Worm (Caenorhabditis elegans) whole organism, mixed stage, embryonic: ENCODE results near the gene apl-1.

Source experiments
- mep-1 ChIP-seq: fragments of 150-350 bp; optimal IDR thresholded peaks from 2 replicates; lab custom pipeline; 2017; ENCODE audit warnings: missing biosample characterization, missing genetic modification reagents, missing genetic modification characterization, inconsistent platforms
- nhr-2 ChIP-seq: fragments of 150-350 bp; optimal IDR thresholded peaks from 2 replicates; lab custom pipeline; 2014; ENCODE audit warnings: missing biosample characterization, missing genetic modification characterization
- nhr-76 ChIP-seq: sonication (generic microtip); optimal IDR thresholded peaks from 2 replicates; lab custom pipeline; 2017; ENCODE audit warnings: missing biosample characterization, missing genetic modification characterization
- snpc-4 ChIP-seq: fragments of 150-350 bp; optimal IDR thresholded peaks from 2 replicates; lab custom pipeline; 2014; ENCODE audit warnings: missing biosample characterization, missing genetic modification characterization
- unc-120 ChIP-seq: sonication (generic microtip); optimal IDR thresholded peaks from 2 replicates; lab custom pipeline; 2017; ENCODE audit warnings: missing genetic modification characterization, missing compliant biosample characterization; ENCODE audit not compliant: poor library complexity, severe bottlenecking
- unc-62 ChIP-seq: fragments of 150-350 bp; optimal IDR thresholded peaks from 2 replicates; lab custom pipeline; 2014; ENCODE audit warnings: missing biosample characterization, missing genetic modification reagents, missing genetic modification characterization

DNA sequence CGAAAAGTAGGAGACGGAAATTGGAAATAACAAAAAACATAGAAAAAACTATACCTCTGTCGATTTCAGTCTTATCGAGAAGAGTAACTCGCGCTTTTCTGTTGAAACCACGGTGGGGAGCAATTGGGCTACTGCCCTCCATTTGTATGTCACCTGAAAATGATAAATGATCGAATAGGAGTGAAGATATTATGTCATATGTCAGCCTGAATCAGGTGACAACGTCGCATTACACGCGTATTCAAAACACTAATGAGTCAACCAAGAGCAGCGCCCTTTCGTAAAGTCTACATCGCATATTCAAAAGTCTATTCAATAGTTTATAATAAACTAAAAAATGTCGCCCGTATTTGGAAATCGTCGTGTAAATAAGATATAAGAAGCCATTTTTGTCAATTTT lies 36.3 kb upstream of the apl-1 start:
- TF ChIP-seq nhr-76 (tag; lab: Kevin White, UChicago) (no peak), mep-1 (tag; lab: Kevin White, UChicago) (no peak), unc-62 (GFP tag; lab: Kevin White, UChicago) (no peak), unc-120 (tag; lab: Kevin White, UChicago) (no peak), nhr-2 (tag; lab: Kevin White, UChicago) (no peak), snpc-4 (tag; lab: Kevin White, UChicago) (no peak)
